Fruit fly (Drosophila melanogaster) whole organism, prepupa: ENCODE measurements around the gene CG5404.

Experiments used
- Blimp-1 ChIP-seq: fragments of 200-800 bp; sonication (Bioruptor generic); optimal IDR thresholded peaks from 3 replicates; lab custom pipeline; 2017; ENCODE audit warnings: missing biosample characterization, missing genetic modification characterization, mild to moderate bottlenecking, moderate library complexity, missing genetic modification reagents
- CG10631 ChIP-seq: fragments of 200-800 bp; sonication (Bioruptor generic); optimal IDR thresholded peaks from 2 replicates; lab custom pipeline; 2016; ENCODE audit warnings: missing biosample characterization, missing genetic modification characterization
- CG10669 ChIP-seq: fragments of 200-800 bp; sonication (Bioruptor generic); optimal IDR thresholded peaks from 3 replicates; lab custom pipeline; 2018; ENCODE audit warnings: missing biosample characterization, mild to moderate bottlenecking, missing genetic modification characterization, moderate library complexity
- CG11294 ChIP-seq: fragments of 200-800 bp; sonication (Bioruptor generic); IDR thresholded peaks from 2 replicates; pipeline ENCODE4 v1.3.6; 2022; ENCODE audit warnings: missing biosample characterization, missing genetic modification characterization
- CG11762 ChIP-seq: fragments of 200-800 bp; sonication (Bioruptor generic); optimal IDR thresholded peaks from 3 replicates; lab custom pipeline; 2016; ENCODE audit warnings: missing biosample characterization, missing genetic modification characterization; ENCODE audit not compliant: insufficient read depth
- CG11902 ChIP-seq: fragments of 200-800 bp; sonication (Bioruptor generic); optimal IDR thresholded peaks from 3 replicates; lab custom pipeline; 2016; ENCODE audit warnings: missing biosample characterization, missing genetic modification characterization
- CG15336 ChIP-seq: fragments of 200-800 bp; sonication (Bioruptor generic); IDR thresholded peaks from 2 replicates; pipeline ENCODE4 v1.3.6; 2022; ENCODE audit warnings: missing biosample characterization, missing genetic modification characterization
- CG1621 ChIP-seq: fragments of 200-800 bp; sonication (Bioruptor generic); optimal IDR thresholded peaks from 3 replicates; lab custom pipeline; 2018; ENCODE audit warnings: missing biosample characterization, mild to moderate bottlenecking, missing genetic modification characterization
- CG16779 ChIP-seq: fragments of 200-800 bp; sonication (Bioruptor generic); optimal IDR thresholded peaks from 3 replicates; lab custom pipeline; 2017; ENCODE audit warnings: missing biosample characterization, mild to moderate bottlenecking, missing genetic modification characterization
- CG3032 ChIP-seq: fragments of 200-800 bp; optimal IDR thresholded peaks from 2 replicates; lab custom pipeline; 2019; ENCODE audit warnings: missing biosample characterization, mild to moderate bottlenecking, missing genetic modification characterization, moderate library complexity
- CG32006 ChIP-seq: fragments of 200-800 bp; sonication (Bioruptor generic); optimal IDR thresholded peaks from 3 replicates; lab custom pipeline; 2017; ENCODE audit warnings: missing biosample characterization, mild to moderate bottlenecking, missing genetic modification characterization
- CG34406 ChIP-seq: fragments of 200-800 bp; sonication (Bioruptor generic); optimal IDR thresholded peaks from 3 replicates; lab custom pipeline; 2016; ENCODE audit warnings: missing biosample characterization, missing genetic modification characterization
- CG3919 ChIP-seq: fragments of 200-800 bp; sonication (Bioruptor generic); optimal IDR thresholded peaks from 3 replicates; lab custom pipeline; 2016; ENCODE audit warnings: missing biosample characterization, missing genetic modification characterization
- CG4318 ChIP-seq: fragments of 200-800 bp; sonication (Bioruptor generic); optimal IDR thresholded peaks from 3 replicates; lab custom pipeline; 2017; ENCODE audit warnings: missing biosample characterization, mild to moderate bottlenecking, missing genetic modification characterization
- CG6163 ChIP-seq: fragments of 200-800 bp; sonication (Bioruptor generic); IDR thresholded peaks from 3 replicates; pipeline ENCODE4 v1.3.6; 2022; ENCODE audit warnings: missing biosample characterization, missing genetic modification characterization
- CG6276 ChIP-seq: fragments of 200-800 bp; sonication (Bioruptor generic); optimal IDR thresholded peaks from 2 replicates; lab custom pipeline; 2017; ENCODE audit warnings: missing biosample characterization, mild to moderate bottlenecking, missing genetic modification characterization
- CG6792 ChIP-seq: fragments of 200-800 bp; sonication (Bioruptor generic); optimal IDR thresholded peaks from 3 replicates; lab custom pipeline; 2016; ENCODE audit warnings: missing biosample characterization, missing genetic modification characterization
- CG6808 ChIP-seq: fragments of 200-800 bp; sonication (Bioruptor generic); optimal IDR thresholded peaks from 3 replicates; lab custom pipeline; 2017; ENCODE audit warnings: missing biosample characterization, missing genetic modification characterization, mild to moderate bottlenecking, moderate library complexity, missing genetic modification reagents
- CG6854 ChIP-seq: fragments of 200-800 bp; sonication (Bioruptor generic); optimal IDR thresholded peaks from 2 replicates; lab custom pipeline; 2017; ENCODE audit warnings: missing biosample characterization, mild to moderate bottlenecking, missing genetic modification characterization
- CG7368 ChIP-seq: fragments of 200-800 bp; sonication (Bioruptor generic); optimal IDR thresholded peaks from 3 replicates; lab custom pipeline; 2016; ENCODE audit warnings: missing biosample characterization, missing genetic modification characterization
- CG8119 ChIP-seq: fragments of 200-800 bp; sonication (Bioruptor generic); IDR thresholded peaks from 3 replicates; pipeline ENCODE4 v1.3.6; 2022; ENCODE audit warnings: missing biosample characterization, missing genetic modification characterization
- CG8632 ChIP-seq: fragments of 200-800 bp; sonication (Bioruptor generic); optimal IDR thresholded peaks from 3 replicates; lab custom pipeline; 2016; ENCODE audit warnings: missing biosample characterization, missing genetic modification characterization
- CG9139 ChIP-seq: fragments of 200-800 bp; sonication (Bioruptor generic); optimal IDR thresholded peaks from 3 replicates; lab custom pipeline; 2017; ENCODE audit warnings: missing biosample characterization, mild to moderate bottlenecking, missing genetic modification characterization
- Eip75B ChIP-seq: fragments of 200-800 bp; sonication (Bioruptor generic); optimal IDR thresholded peaks from 3 replicates; lab custom pipeline; 2016; ENCODE audit warnings: missing biosample characterization, missing genetic modification characterization
- Eip78C ChIP-seq: fragments of 200-800 bp; sonication (Bioruptor generic); peaks from one replicate; lab custom pipeline; 2016; ENCODE audit warnings: missing biosample characterization, missing genetic modification characterization
- Eip93F ChIP-seq: fragments of 200-800 bp; sonication (Bioruptor generic); optimal IDR thresholded peaks from 2 replicates; lab custom pipeline; 2016; ENCODE audit warnings: missing biosample characterization, mild to moderate bottlenecking, missing genetic modification characterization
- Ets21C ChIP-seq: fragments of 200-800 bp; sonication (Bioruptor generic); optimal IDR thresholded peaks from 3 replicates; lab custom pipeline; 2016; ENCODE audit warnings: missing biosample characterization, missing genetic modification characterization
- Ets96B ChIP-seq: fragments of 200-800 bp; optimal IDR thresholded peaks from 2 replicates; lab custom pipeline; 2019; ENCODE audit warnings: missing biosample characterization, mild to moderate bottlenecking, missing genetic modification characterization, moderate library complexity
- Hr38 ChIP-seq: sonication (Bioruptor generic); optimal IDR thresholded peaks from 2 replicates; lab custom pipeline; 2016; ENCODE audit warnings: missing biosample characterization, missing genetic modification characterization
- Hr39 ChIP-seq: fragments of 200-800 bp; sonication (Bioruptor generic); optimal IDR thresholded peaks from 2 replicates; lab custom pipeline; 2016; ENCODE audit warnings: missing biosample characterization, missing genetic modification characterization
- Hr4 ChIP-seq: fragments of 200-800 bp; sonication (Bioruptor generic); optimal IDR thresholded peaks from 3 replicates; lab custom pipeline; 2016; ENCODE audit warnings: missing biosample characterization, missing genetic modification characterization
- Lpt ChIP-seq: fragments of 200-800 bp; sonication (Bioruptor generic); optimal IDR thresholded peaks from 3 replicates; lab custom pipeline; 2016; ENCODE audit warnings: missing biosample characterization, missing genetic modification characterization
- Met ChIP-seq: fragments of 200-800 bp; sonication (Bioruptor generic); optimal IDR thresholded peaks from 3 replicates; lab custom pipeline; 2016; ENCODE audit warnings: missing biosample characterization, missing genetic modification characterization
- OdsH ChIP-seq: fragments of 200-800 bp; sonication (Bioruptor generic); optimal IDR thresholded peaks from 3 replicates; lab custom pipeline; 2016; ENCODE audit warnings: missing biosample characterization, missing genetic modification characterization
- Sox102F ChIP-seq: fragments of 200-800 bp; sonication (Bioruptor generic); optimal IDR thresholded peaks from 2 replicates; lab custom pipeline; 2016; ENCODE audit warnings: missing biosample characterization, mild to moderate bottlenecking, missing genetic modification characterization
- Sox14 ChIP-seq: fragments of 200-800 bp; sonication (Bioruptor generic); optimal IDR thresholded peaks from 3 replicates; lab custom pipeline; 2016; ENCODE audit warnings: missing biosample characterization, missing genetic modification characterization
- Sox15 ChIP-seq: fragments of 200-800 bp; sonication (Bioruptor generic); optimal IDR thresholded peaks from 3 replicates; lab custom pipeline; 2016; ENCODE audit warnings: missing biosample characterization, missing genetic modification characterization
- achi ChIP-seq: fragments of 200-800 bp; sonication (Bioruptor generic); optimal IDR thresholded peaks from 3 replicates; lab custom pipeline; 2016; ENCODE audit warnings: missing biosample characterization, missing genetic modification characterization
- acj6 ChIP-seq: fragments of 200-800 bp; sonication (Bioruptor generic); optimal IDR thresholded peaks from 3 replicates; lab custom pipeline; 2016; ENCODE audit warnings: missing biosample characterization, missing genetic modification characterization
- cyc ChIP-seq: fragments of 200-800 bp; sonication (Bioruptor generic); optimal IDR thresholded peaks from 3 replicates; lab custom pipeline; 2016; ENCODE audit warnings: missing biosample characterization, missing genetic modification characterization
- dac ChIP-seq: fragments of 200-800 bp; sonication (Bioruptor generic); optimal IDR thresholded peaks from 2 replicates; lab custom pipeline; 2017; ENCODE audit warnings: missing biosample characterization, mild to moderate bottlenecking, missing genetic modification characterization
- dsx ChIP-seq: fragments of 200-800 bp; optimal IDR thresholded peaks from 3 replicates; lab custom pipeline; 2019; ENCODE audit warnings: missing biosample characterization, mild to moderate bottlenecking, missing genetic modification characterization, moderate library complexity; ENCODE audit not compliant: poor library complexity, severe bottlenecking
- eg ChIP-seq: fragments of 200-800 bp; sonication (Bioruptor generic); IDR thresholded peaks from 3 replicates; pipeline ENCODE4 v1.3.6; 2022; ENCODE audit warnings: missing biosample characterization, missing genetic modification characterization
- esn ChIP-seq: fragments of 200-800 bp; sonication (Bioruptor generic); optimal IDR thresholded peaks from 2 replicates; lab custom pipeline; 2016; ENCODE audit warnings: missing biosample characterization, mild to moderate bottlenecking, missing genetic modification characterization, moderate library complexity
- fd59A ChIP-seq: fragments of 200-800 bp; sonication (Bioruptor generic); optimal IDR thresholded peaks from 2 replicates; lab custom pipeline; 2017; ENCODE audit warnings: missing biosample characterization, mild to moderate bottlenecking, missing genetic modification characterization, missing genetic modification reagents
- fd85E ChIP-seq: fragments of 200-800 bp; sonication (Bioruptor generic); optimal IDR thresholded peaks from 3 replicates; lab custom pipeline; 2016; ENCODE audit warnings: missing biosample characterization, missing genetic modification characterization
- fkh ChIP-seq: fragments of 200-800 bp; sonication (Bioruptor generic); optimal IDR thresholded peaks from 3 replicates; lab custom pipeline; 2017; ENCODE audit warnings: missing biosample characterization, mild to moderate bottlenecking, missing genetic modification characterization, moderate library complexity
- net ChIP-seq: fragments of 200-800 bp; sonication (Bioruptor generic); optimal IDR thresholded peaks from 3 replicates; lab custom pipeline; 2016; ENCODE audit warnings: missing biosample characterization, missing genetic modification characterization
- salr ChIP-seq, 2 experiments: fragments of 200-800 bp; sonication (Bioruptor generic); optimal IDR thresholded peaks; 3 replicates each; lab custom pipeline; 2016 to 2018; ENCODE audit warnings: missing biosample characterization in 2 of 2, missing genetic modification characterization in 2 of 2, mild to moderate bottlenecking in 1 of 2
- ss ChIP-seq, 2 experiments: fragments of 200-800 bp; sonication (Bioruptor generic); optimal IDR thresholded peaks; 2 replicates in 1 of 2; 3 replicates in 1 of 2; lab custom pipeline; 2017 to 2018; ENCODE audit warnings: mild to moderate bottlenecking in 2 of 2, missing biosample characterization in 2 of 2, missing genetic modification characterization in 2 of 2, moderate library complexity in 1 of 2
- svp ChIP-seq: fragments of 200-800 bp; sonication (Bioruptor generic); peaks from one replicate; lab custom pipeline; 2016; ENCODE audit warnings: missing biosample characterization, missing genetic modification characterization
- topi ChIP-seq: fragments of 200-800 bp; sonication (Bioruptor generic); optimal IDR thresholded peaks from 3 replicates; lab custom pipeline; 2016; ENCODE audit warnings: missing biosample characterization, missing genetic modification characterization
- vri ChIP-seq: fragments of 200-800 bp; sonication (Bioruptor generic); optimal IDR thresholded peaks from 3 replicates; lab custom pipeline; 2016; ENCODE audit warnings: missing biosample characterization, mild to moderate bottlenecking, missing genetic modification characterization

The CG5404 gene

DNA sequence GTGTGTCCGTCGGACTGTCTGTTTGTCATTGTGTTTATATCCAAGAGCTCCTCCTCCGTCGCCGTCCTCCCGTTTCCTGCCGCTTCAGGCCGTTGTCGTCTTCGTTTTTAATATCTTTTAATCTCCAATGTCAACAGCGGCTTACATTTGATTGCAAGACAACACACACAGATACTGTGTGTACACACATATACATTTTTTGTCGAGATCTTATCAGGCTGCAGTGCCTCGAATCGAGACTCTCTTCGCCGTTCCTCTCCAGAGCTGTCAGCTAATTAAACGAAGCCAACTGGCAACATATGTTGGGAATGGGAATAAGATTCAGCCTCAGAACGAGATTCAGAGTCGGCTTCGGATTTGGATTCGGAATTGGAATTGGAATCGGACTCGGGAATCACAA, 33.9 kb upstream of the CG5404 start:
- TF ChIP-seq CG8119 (GFP tag; lab: Robert Waterston, UW) (no peak), achi (GFP tag; lab: Kevin White, UChicago) (peak; percentile 3), CG4318 (GFP tag; lab: Kevin White, UChicago) (no peak), Hr4 (GFP tag; lab: Kevin White, UChicago) (no peak), CG16779 (tag; lab: Kevin White, UChicago) (no peak), CG34406 (GFP tag; lab: Kevin White, UChicago) (peak; percentile 12), CG6808 (GFP tag; lab: Kevin White, UChicago) (no peak), CG10631 (GFP tag; lab: Kevin White, UChicago) (no peak), salr (GFP tag; optimal IDR thresholded peaks at IDR 0.05; lab: Kevin White, UChicago) (no peak), Met (peak; percentile 37), eg (GFP tag; lab: Robert Waterston, UW) (no peak), net (peak; percentile 23), CG7368 (GFP tag; lab: Kevin White, UChicago) (no peak), CG6792 (no peak), Sox14 (GFP tag; lab: Kevin White, UChicago) (no peak), Hr38 (GFP tag; lab: Kevin White, UChicago) (no peak), CG1621 (tag; lab: Kevin White, UChicago) (no peak), CG3919 (GFP tag; lab: Kevin White, UChicago) (peak; percentile 0), CG9139 (no peak), Eip93F (GFP tag; lab: Kevin White, UChicago) (no peak), ss (GFP tag; optimal IDR thresholded peaks at IDR 0.05; lab: Kevin White, UChicago) (no peak), OdsH (GFP tag; lab: Kevin White, UChicago) (no peak), CG11902 (GFP tag; lab: Kevin White, UChicago) (no peak), topi (GFP tag; lab: Kevin White, UChicago) (no peak), dac (no peak), acj6 (GFP tag; lab: Kevin White, UChicago) (no peak), CG6163 (GFP tag; lab: Robert Waterston, UW) (peak; percentile 49; the same call in 2 of the 3 replicates), CG11762 (GFP tag; lab: Kevin White, UChicago) (no peak), CG11294 (GFP tag; lab: Robert Waterston, UW) (no peak), Blimp-1 (GFP tag; lab: Kevin White, UChicago) (peak; percentile 4), Sox15 (no peak), esn (peak; percentile 38), Eip75B (GFP tag; lab: Kevin White, UChicago) (no peak), svp (GFP tag; lab: Kevin White, UChicago) (peak; percentile 64), fd85E (GFP tag; lab: Kevin White, UChicago) (no peak), CG6276 (GFP tag; lab: Kevin White, UChicago) (no peak), fkh (GFP tag; lab: Kevin White, UChicago) (peak; percentile 81), vri (GFP tag; lab: Kevin White, UChicago) (no peak), dsx (GFP tag; lab: Kevin White, UChicago) (no peak), CG32006 (no peak), Sox102F (GFP tag; lab: Kevin White, UChicago) (peak; percentile 42), Hr39 (GFP tag; lab: Kevin White, UChicago) (no peak), Ets21C (GFP tag; lab: Kevin White, UChicago) (no peak), CG10669 (GFP tag; lab: Kevin White, UChicago) (no peak), Ets96B (no peak), Eip78C (GFP tag; lab: Kevin White, UChicago) (peak; percentile 59), CG3032 (tag; lab: Kevin White, UChicago) (no peak), Lpt (no peak), CG6854 (GFP tag; lab: Kevin White, UChicago) (no peak), CG8632 (GFP tag; lab: Kevin White, UChicago) (no peak), cyc (no peak), fd59A (GFP tag; lab: Kevin White, UChicago) (no peak), CG15336 (no peak)
